Worm (Caenorhabditis elegans) whole organism, mixed stage, embryonic: Measurements from ENCODE around the gene clec-41.

Source experiments
- M03D4.4 ChIP-seq: sonication (generic microtip); optimal IDR thresholded peaks from 2 replicates; lab custom pipeline; 2017; ENCODE audit warnings: mild to moderate bottlenecking, missing genetic modification characterization, missing compliant biosample characterization
- bed-3 ChIP-seq: fragments of 200-800 bp; sonication (Bioruptor generic); optimal IDR thresholded peaks from 3 replicates; lab custom pipeline; 2018; ENCODE audit warnings: mild to moderate bottlenecking, missing genetic modification characterization, moderate library complexity, missing compliant biosample characterization
- blmp-1 ChIP-seq: fragments of 150-350 bp; optimal IDR thresholded peaks from 2 replicates; lab custom pipeline; 2014; ENCODE audit warnings: missing biosample characterization, missing genetic modification characterization
- ceh-39 ChIP-seq: fragments of 150-350 bp; optimal IDR thresholded peaks from 2 replicates; lab custom pipeline; 2014; ENCODE audit warnings: missing biosample characterization, missing genetic modification characterization
- ceh-43 ChIP-seq: fragments of 200-800 bp; sonication (Bioruptor generic); optimal IDR thresholded peaks from 2 replicates; lab custom pipeline; 2018; ENCODE audit warnings: mild to moderate bottlenecking, missing genetic modification characterization, moderate library complexity, missing compliant biosample characterization
- ces-1 ChIP-seq: fragments of 150-350 bp; optimal IDR thresholded peaks from 2 replicates; lab custom pipeline; 2014; ENCODE audit warnings: missing biosample characterization, missing genetic modification reagents, missing genetic modification characterization
- cnd-1 ChIP-seq: fragments of 200-800 bp; sonication (Bioruptor generic); optimal IDR thresholded peaks from 2 replicates; lab custom pipeline; 2018; ENCODE audit warnings: mild to moderate bottlenecking, missing genetic modification characterization, missing compliant biosample characterization
- drap-1 ChIP-seq: fragments of 200-800 bp; sonication (Bioruptor generic); optimal IDR thresholded peaks from 3 replicates; lab custom pipeline; 2018; ENCODE audit warnings: mild to moderate bottlenecking, missing genetic modification characterization, missing compliant biosample characterization
- elt-1 ChIP-seq: sonication (generic microtip); optimal IDR thresholded peaks from 2 replicates; lab custom pipeline; 2017; ENCODE audit warnings: missing genetic modification characterization, mild to moderate bottlenecking, missing compliant biosample characterization, antibody characterized with exemption, moderate library complexity, borderline replicate concordance; ENCODE audit not compliant: insufficient read depth
- flh-1 ChIP-seq: fragments of 200-800 bp; sonication (Bioruptor generic); optimal IDR thresholded peaks from 2 replicates; lab custom pipeline; 2018; ENCODE audit warnings: mild to moderate bottlenecking, missing genetic modification characterization, moderate library complexity, missing compliant biosample characterization
- ham-2 ChIP-seq: fragments of 200-800 bp; sonication (Bioruptor generic); optimal IDR thresholded peaks from 2 replicates; lab custom pipeline; 2018; ENCODE audit warnings: mild to moderate bottlenecking, missing genetic modification characterization, missing compliant biosample characterization
- hlh-1 ChIP-seq: fragments of 150-350 bp; optimal IDR thresholded peaks from 2 replicates; lab custom pipeline; 2014; ENCODE audit warnings: missing biosample characterization, missing genetic modification reagents, missing genetic modification characterization
- lin-13 ChIP-seq: fragments of 150-350 bp; optimal IDR thresholded peaks from 2 replicates; lab custom pipeline; 2014; ENCODE audit warnings: missing biosample characterization, missing genetic modification characterization
- lin-32 ChIP-seq: fragments of 200-800 bp; sonication (Bioruptor generic); optimal IDR thresholded peaks from 2 replicates; lab custom pipeline; 2018; ENCODE audit warnings: mild to moderate bottlenecking, missing genetic modification characterization, missing compliant biosample characterization
- lsy-2 ChIP-seq: fragments of 150-350 bp; optimal IDR thresholded peaks from 2 replicates; lab custom pipeline; 2014; ENCODE audit warnings: missing biosample characterization, missing genetic modification characterization
- mep-1 ChIP-seq: fragments of 150-350 bp; optimal IDR thresholded peaks from 2 replicates; lab custom pipeline; 2017; ENCODE audit warnings: missing biosample characterization, missing genetic modification reagents, missing genetic modification characterization, inconsistent platforms
- mls-2 ChIP-seq: sonication (generic microtip); optimal IDR thresholded peaks from 2 replicates; lab custom pipeline; 2016; ENCODE audit warnings: mild to moderate bottlenecking, missing genetic modification characterization, moderate library complexity, missing compliant biosample characterization
- nhr-2 ChIP-seq: fragments of 150-350 bp; optimal IDR thresholded peaks from 2 replicates; lab custom pipeline; 2014; ENCODE audit warnings: missing biosample characterization, missing genetic modification characterization
- nhr-237 ChIP-seq: fragments of 150-350 bp; optimal IDR thresholded peaks from 2 replicates; lab custom pipeline; 2014; ENCODE audit warnings: missing biosample characterization, missing genetic modification characterization
- nhr-28 ChIP-seq: fragments of 150-350 bp; optimal IDR thresholded peaks from 2 replicates; lab custom pipeline; 2014; ENCODE audit warnings: missing biosample characterization, missing genetic modification characterization
- nhr-76 ChIP-seq: sonication (generic microtip); optimal IDR thresholded peaks from 2 replicates; lab custom pipeline; 2017; ENCODE audit warnings: missing biosample characterization, missing genetic modification characterization
- pha-4 ChIP-seq: fragments of 150-350 bp; optimal IDR thresholded peaks from 2 replicates; lab custom pipeline; 2018; ENCODE audit warnings: missing biosample characterization, missing genetic modification reagents, missing genetic modification characterization
- sem-2 ChIP-seq: fragments of 200-800 bp; sonication (Bioruptor generic); optimal IDR thresholded peaks from 2 replicates; lab custom pipeline; 2018; ENCODE audit warnings: mild to moderate bottlenecking, missing genetic modification characterization, missing compliant biosample characterization
- snpc-4 ChIP-seq: fragments of 150-350 bp; optimal IDR thresholded peaks from 2 replicates; lab custom pipeline; 2014; ENCODE audit warnings: missing biosample characterization, missing genetic modification characterization
- sptf-1 ChIP-seq: sonication (generic microtip); optimal IDR thresholded peaks from 2 replicates; lab custom pipeline; 2017; ENCODE audit warnings: mild to moderate bottlenecking, missing genetic modification characterization, moderate library complexity, missing compliant biosample characterization
- tbx-8 ChIP-seq: fragments of 200-800 bp; sonication (Bioruptor generic); optimal IDR thresholded peaks from 2 replicates; lab custom pipeline; 2018; ENCODE audit warnings: mild to moderate bottlenecking, missing genetic modification characterization, moderate library complexity, missing compliant biosample characterization
- unc-120 ChIP-seq: sonication (generic microtip); optimal IDR thresholded peaks from 2 replicates; lab custom pipeline; 2017; ENCODE audit warnings: missing genetic modification characterization, missing compliant biosample characterization; ENCODE audit not compliant: poor library complexity, severe bottlenecking
- unc-39 ChIP-seq: fragments of 150-350 bp; optimal IDR thresholded peaks from 2 replicates; lab custom pipeline; 2014; ENCODE audit warnings: missing biosample characterization, missing genetic modification characterization
- zip-8 ChIP-seq: fragments of 150-350 bp; optimal IDR thresholded peaks from 2 replicates; lab custom pipeline; 2014; ENCODE audit warnings: missing biosample characterization, missing genetic modification characterization
- ztf-11 ChIP-seq: fragments of 150-350 bp; optimal IDR thresholded peaks from 2 replicates; lab custom pipeline; 2014; ENCODE audit warnings: missing biosample characterization, missing genetic modification characterization

clec-41 gene

DNA sequence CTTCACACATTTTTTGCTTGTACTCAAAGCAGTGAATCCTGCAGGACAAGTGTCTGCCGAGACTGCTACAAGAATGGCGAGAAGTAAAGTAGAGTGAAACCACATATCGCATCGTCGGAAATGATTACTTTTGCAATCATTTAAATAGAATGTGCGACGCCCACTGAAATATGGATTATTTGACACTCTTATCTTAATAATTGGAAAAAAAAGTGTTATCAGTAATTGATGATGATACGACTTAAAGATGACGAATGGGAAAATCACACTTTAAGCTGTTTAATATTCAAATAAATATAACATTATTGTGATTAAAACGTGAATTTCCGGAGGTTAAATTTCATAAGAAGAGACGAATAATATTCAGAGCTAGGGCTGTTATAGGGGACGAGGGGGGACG, at the start of gene clec-41:
Gene clec-41, minus strand, starts transcription at position 147 of the 400 bp plus-strand sequence.
- no peak for TF ChIP-seq snpc-4 (tag; lab: Kevin White, UChicago)

DNA sequence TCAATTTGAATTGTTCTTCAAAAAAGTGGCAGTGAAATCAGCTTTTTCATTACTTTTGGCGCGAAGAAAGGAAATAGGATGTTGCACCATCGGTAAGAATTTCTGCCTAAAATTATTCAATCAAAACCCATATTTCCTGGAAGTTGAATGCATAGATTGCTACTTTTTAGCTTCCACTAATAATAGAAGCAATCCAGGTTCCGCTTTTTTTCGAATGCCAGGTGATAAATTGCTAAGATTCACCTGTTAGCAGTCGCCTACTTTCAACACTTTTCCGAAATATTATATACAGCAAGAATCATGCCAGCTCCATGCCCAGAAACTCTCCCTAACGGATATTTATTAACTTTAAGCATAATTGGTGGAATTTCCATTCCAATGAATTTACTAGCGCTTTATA, 47.5 kb upstream of the clec-41 start, which contains the start of gene sri-6:
Gene sri-6, plus strand, starts transcription at position 301 of the 400 bp plus-strand sequence.
- TF ChIP-seq hlh-1 (tag; lab: Kevin White, UChicago) (no peak), ceh-39 (tag; lab: Kevin White, UChicago) (no peak), ceh-43 (GFP tag; lab: Kevin White, UChicago) (no peak), nhr-28 (tag; lab: Kevin White, UChicago) (no peak), ham-2 (GFP tag; lab: Kevin White, UChicago) (no peak), nhr-76 (no peak), unc-120 (tag; lab: Kevin White, UChicago) (no peak), mls-2 (tag; lab: Kevin White, UChicago) (no peak)

DNA sequence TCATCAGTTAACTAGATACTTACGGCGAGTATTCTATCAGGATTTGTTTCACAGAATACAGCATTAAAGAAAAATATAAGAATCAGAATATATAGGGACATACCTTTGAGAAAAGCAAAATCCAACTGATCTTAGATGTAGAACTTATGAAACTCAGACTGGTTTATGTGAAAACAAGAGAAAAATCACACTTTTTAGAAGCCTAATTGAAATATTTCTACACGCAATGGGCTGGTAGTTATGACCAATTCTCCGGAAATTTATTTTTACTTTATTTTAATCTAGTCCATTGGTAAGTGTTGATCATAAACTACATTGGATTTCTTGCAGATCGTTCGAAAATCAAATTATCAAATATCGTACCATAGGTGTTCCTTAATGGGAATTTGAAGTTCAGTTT, 46.2 kb upstream of the clec-41 start, which contains the start of gene T09E8.4:
Gene T09E8.4, minus strand, starts transcription at position 101 of the 400 bp plus-strand sequence.
- TF ChIP-seq ceh-43 (GFP tag; lab: Kevin White, UChicago) (no peak), nhr-237 (no peak), nhr-76 (no peak), ceh-39 (tag; lab: Kevin White, UChicago) (no peak), M03D4.4 (tag; lab: Kevin White, UChicago) (no peak), pha-4 (no peak), zip-8 (tag; lab: Kevin White, UChicago) (no peak), ces-1 (no peak), lin-13 (no peak), lsy-2 (no peak), ham-2 (GFP tag; lab: Kevin White, UChicago) (no peak), unc-39 (tag; lab: Kevin White, UChicago) (no peak), ztf-11 (no peak), mep-1 (tag; lab: Kevin White, UChicago) (no peak), mls-2 (tag; lab: Kevin White, UChicago) (no peak), tbx-8 (GFP tag; lab: Kevin White, UChicago) (no peak), nhr-28 (tag; lab: Kevin White, UChicago) (no peak), elt-1 (tag; lab: Kevin White, UChicago) (no peak)

DNA sequence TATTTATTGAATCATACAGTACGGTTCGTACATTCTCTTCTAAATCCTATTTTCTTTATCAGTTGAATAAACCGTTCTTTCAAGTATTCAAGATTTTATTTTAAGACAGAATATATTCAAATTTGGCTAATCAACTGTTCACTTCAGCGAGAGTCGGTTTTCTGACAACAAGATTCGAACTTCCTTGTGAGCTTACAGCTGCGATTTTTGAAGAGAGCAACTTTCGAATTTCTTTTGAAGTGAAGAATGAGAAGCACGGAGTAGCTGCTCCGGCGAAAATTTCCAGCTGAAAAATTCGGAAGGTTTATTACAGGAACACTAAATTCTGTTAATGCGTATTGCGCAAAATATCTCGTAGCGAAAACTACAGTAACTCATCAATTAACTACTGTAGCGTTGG, 43.5 kb upstream of the clec-41 start:
- TF ChIP-seq mep-1 (tag; lab: Kevin White, UChicago) (no peak), ceh-39 (tag; lab: Kevin White, UChicago) (no peak), sptf-1 (tag; lab: Kevin White, UChicago) (no peak), lin-13 (no peak), sem-2 (no peak), ceh-43 (GFP tag; lab: Kevin White, UChicago) (no peak), snpc-4 (tag; lab: Kevin White, UChicago) (no peak), ham-2 (GFP tag; lab: Kevin White, UChicago) (no peak), flh-1 (GFP tag; lab: Kevin White, UChicago) (no peak), nhr-76 (no peak), zip-8 (tag; lab: Kevin White, UChicago) (no peak), ztf-11 (no peak), nhr-237 (no peak), nhr-2 (no peak)

DNA sequence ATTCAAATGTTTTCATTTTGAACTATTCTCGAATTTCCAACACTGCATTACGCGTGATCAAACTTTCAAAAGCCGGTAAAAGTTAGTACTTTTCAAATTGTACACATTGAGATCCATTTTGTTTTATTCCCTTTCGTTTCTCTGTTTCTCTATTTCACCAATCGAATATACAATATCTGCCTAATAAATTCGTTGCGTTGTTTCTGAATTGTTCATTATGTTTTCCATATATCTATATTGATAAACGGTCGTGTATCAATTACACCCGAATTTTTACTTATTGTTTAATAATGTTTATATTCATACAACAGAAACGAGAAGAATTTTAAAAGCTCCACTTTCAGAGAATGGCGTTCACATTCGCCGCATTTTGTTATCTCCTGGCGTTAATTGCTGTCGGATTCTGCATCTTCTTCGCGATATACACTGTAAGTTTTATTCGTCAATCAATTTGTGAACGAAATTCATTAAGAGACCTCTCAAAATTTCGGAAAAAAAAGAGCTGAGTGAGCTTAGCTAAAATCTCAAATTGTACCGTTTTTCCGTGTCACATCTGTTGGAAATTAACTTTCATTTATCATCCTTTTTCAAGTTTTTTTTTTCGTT, 42.2 kb upstream of the clec-41 start, which contains the start of gene cni-1:
Gene cni-1, plus strand, starts transcription at position 345 of the 606 bp plus-strand sequence.
- TF ChIP-seq lin-32 = no peak
- no peak for TF ChIP-seq bed-3
- no peak for TF ChIP-seq mep-1 (tag; lab: Kevin White, UChicago)
- no peak for TF ChIP-seq nhr-76
- no peak for TF ChIP-seq nhr-28 (tag; lab: Kevin White, UChicago)
- TF ChIP-seq unc-39 (tag; lab: Kevin White, UChicago) = no peak
- no peak for TF ChIP-seq cnd-1 (tag; lab: Kevin White, UChicago)
- TF ChIP-seq nhr-237 = no peak
- no peak for TF ChIP-seq blmp-1 (tag; lab: Kevin White, UChicago)
- no peak for TF ChIP-seq mls-2 (tag; lab: Kevin White, UChicago)
- TF ChIP-seq sem-2 = no peak
- no peak for TF ChIP-seq ceh-39 (tag; lab: Kevin White, UChicago)
- no peak for TF ChIP-seq ces-1
- no peak for TF ChIP-seq snpc-4 (tag; lab: Kevin White, UChicago)
- no peak for TF ChIP-seq drap-1 (GFP tag; lab: Kevin White, UChicago)
- no peak for TF ChIP-seq ceh-43 (GFP tag; lab: Kevin White, UChicago)
